Worm (Caenorhabditis elegans): ENCODE data around the gene ceh-40.

ceh-40 gene

ce11 chrX:12298324-12298723 lies 22.3 kb downstream of the ceh-40 start, which contains the start of gene W06D11.3:
Gene W06D11.3, plus strand, starts transcription at chrX:12298683.
- no peak for TF ChIP-seq nhr-23 (tag; optimal IDR thresholded peaks at IDR 0.05)
- no peak for TF ChIP-seq alr-1 (tag; optimal IDR thresholded peaks at IDR 0.05)
- no peak for TF ChIP-seq ztf-11 (tag; optimal IDR thresholded peaks at IDR 0.05)
- no peak for TF ChIP-seq snpc-4 (tag; optimal IDR thresholded peaks at IDR 0.05)
- TF ChIP-seq lin-13 (GFP tag; optimal IDR thresholded peaks at IDR 0.05) = no peak
- no peak for TF ChIP-seq blmp-1 (tag; optimal IDR thresholded peaks at IDR 0.05; ENCODE audit: insufficient read depth)
- TF ChIP-seq nhr-77 (tag; optimal IDR thresholded peaks at IDR 0.05) = no peak

ce11 chrX:12296392-12296791 lies 24.2 kb downstream of the ceh-40 start, which contains the start of gene W06D11.2:
Gene W06D11.2, minus strand, starts transcription at chrX:12296730.
- no peak for TF ChIP-seq mdl-1 (tag; optimal IDR thresholded peaks at IDR 0.05)
- no peak for TF ChIP-seq mab-5 (tag; optimal IDR thresholded peaks at IDR 0.05)
- TF ChIP-seq dmd-4 (tag; optimal IDR thresholded peaks at IDR 0.05) = no peak
- TF ChIP-seq lin-11 (tag; optimal IDR thresholded peaks at IDR 0.05) = no peak
- no peak for TF ChIP-seq ceh-16 (tag; optimal IDR thresholded peaks at IDR 0.05)
- no peak for TF ChIP-seq lin-13 (GFP tag; optimal IDR thresholded peaks at IDR 0.05)
- no peak for TF ChIP-seq nhr-237 (tag; optimal IDR thresholded peaks at IDR 0.05)
- TF ChIP-seq nhr-10 (tag; optimal IDR thresholded peaks at IDR 0.05) = no peak
- no peak for TF ChIP-seq ZK546.5 (tag; optimal IDR thresholded peaks at IDR 0.05)
- no peak for TF ChIP-seq nhr-12 (tag; optimal IDR thresholded peaks at IDR 0.05)
- TF ChIP-seq sma-3 (GFP tag; optimal IDR thresholded peaks at IDR 0.05) = no peak
- TF ChIP-seq unc-39 (tag; optimal IDR thresholded peaks at IDR 0.05) = no peak
- no peak for TF ChIP-seq crh-2 (tag; optimal IDR thresholded peaks at IDR 0.05)
- no peak for TF ChIP-seq aly-2 (tag; optimal IDR thresholded peaks at IDR 0.05)
- TF ChIP-seq elt-1 (tag; optimal IDR thresholded peaks at IDR 0.05) = no peak

ce11 chrX:12294263-12294662 lies 26.3 kb downstream of the ceh-40 start, which contains the start of gene W06D11.1:
Gene W06D11.1, plus strand, starts transcription at chrX:12294563.
- no peak for TF ChIP-seq lin-39 (tag; optimal IDR thresholded peaks at IDR 0.05)
- TF ChIP-seq sem-4 (tag; optimal IDR thresholded peaks at IDR 0.05) = no peak

ce11 chrX:12290539-12290938 lies 30.0 kb downstream of the ceh-40 start, which contains the start of gene C04B4.4:
Gene C04B4.4, plus strand, starts transcription at chrX:12290839.
- TF ChIP-seq lin-39 (tag; optimal IDR thresholded peaks at IDR 0.05) (no peak), ztf-4 (tag; optimal IDR thresholded peaks at IDR 0.05) (no peak), nhr-237 (tag; optimal IDR thresholded peaks at IDR 0.05) (no peak), ZK546.5 (tag; optimal IDR thresholded peaks at IDR 0.05) (no peak), lin-11 (tag; optimal IDR thresholded peaks at IDR 0.05) (no peak), blmp-1 (tag; optimal IDR thresholded peaks at IDR 0.05; ENCODE audit: insufficient read depth) (no peak), crh-2 (tag; optimal IDR thresholded peaks at IDR 0.05) (no peak), fos-1 (tag; optimal IDR thresholded peaks at IDR 0.05) (no peak)

- TF ChIP-seq lin-11 (tag; optimal IDR thresholded peaks at IDR 0.05) (no peak), ztf-11 (tag; optimal IDR thresholded peaks at IDR 0.05) (no peak), skn-1 (tag; optimal IDR thresholded peaks at IDR 0.05) (no peak), nhr-6 (tag; optimal IDR thresholded peaks at IDR 0.05) (no peak), unc-55 (GFP tag; optimal IDR thresholded peaks at IDR 0.05) (no peak), ceh-16 (tag; optimal IDR thresholded peaks at IDR 0.05) (no peak), Y55F3AM.14 (GFP tag; optimal IDR thresholded peaks at IDR 0.05) (no peak)
Observed at ce11 chrX:12288254-12288653, 32.3 kb downstream of the ceh-40 start, which contains the start of gene C04B4.5. Gene C04B4.5, minus strand, starts transcription at chrX:12288354.

- TF ChIP-seq lin-11 (tag; optimal IDR thresholded peaks at IDR 0.05) (no peak), mbf-1 (tag; optimal IDR thresholded peaks at IDR 0.05) (no peak), ceh-82 (tag; optimal IDR thresholded peaks at IDR 0.05) (no peak), snpc-4 (tag; optimal IDR thresholded peaks at IDR 0.05) (no peak), F13H6.1 (tag; optimal IDR thresholded peaks at IDR 0.05) (no peak), lin-39 (tag; optimal IDR thresholded peaks at IDR 0.05) (no peak)
Observed at ce11 chrX:12285496-12285895, 35.1 kb downstream of the ceh-40 start, which contains the start of gene lips-2. Gene lips-2, plus strand, starts transcription at chrX:12285796.
